Worm (Caenorhabditis elegans): ENCODE measurements around the gene T28A11.22.

- TF ChIP-seq unc-62 (GFP tag; optimal IDR thresholded peaks at IDR 0.05) (no peak), pha-4 (tag; optimal IDR thresholded peaks at IDR 0.05) (no peak), lin-13 (tag; optimal IDR thresholded peaks at IDR 0.05) (no peak), nhr-237 (tag; optimal IDR thresholded peaks at IDR 0.05) (no peak), tbx-8 (GFP tag; optimal IDR thresholded peaks at IDR 0.05) (no peak), ham-2 (GFP tag; optimal IDR thresholded peaks at IDR 0.05) (no peak), unc-120 (tag; optimal IDR thresholded peaks at IDR 0.05; ENCODE audit: poor library complexity, severe bottlenecking) (no peak), mep-1 (tag; optimal IDR thresholded peaks at IDR 0.05) (no peak), nhr-76 (tag; optimal IDR thresholded peaks at IDR 0.05) (no peak), unc-39 (tag; optimal IDR thresholded peaks at IDR 0.05) (no peak), sptf-1 (tag; optimal IDR thresholded peaks at IDR 0.05) (no peak)
Observed at ce11 chrV:3227373-3227772, 30.0 kb upstream of the T28A11.22 start, which contains the start of gene K08D9.2.

Data from whole organism, mixed stage, embryonic.